Worm (Caenorhabditis elegans) whole organism, young adult: ENCODE results near the gene ZK856.6.

Experiments used
- B0336.3 ChIP-seq: fragments of 200-800 bp; sonication (Bioruptor generic); IDR thresholded peaks from 2 replicates; pipeline ENCODE4 v1.3.6; 2022; ENCODE audit warnings: missing genetic modification characterization, missing compliant biosample characterization
- C06A6.2 ChIP-seq: fragments of 200-800 bp; sonication (Bioruptor generic); conservative IDR thresholded peaks from 2 replicates; pipeline ENCODE4 v1.3.6; 2022; ENCODE audit warnings: missing genetic modification characterization, missing compliant biosample characterization
- D2030.7 ChIP-seq: fragments of 200-800 bp; sonication (Bioruptor generic); IDR thresholded peaks from 2 replicates; pipeline ENCODE4 v1.3.6; 2022; ENCODE audit warnings: missing genetic modification reagents, missing genetic modification characterization, missing compliant biosample characterization
- F57A8.1 ChIP-seq: fragments of 200-800 bp; sonication (Bioruptor generic); optimal IDR thresholded peaks from 2 replicates; lab custom pipeline; 2018; ENCODE audit warnings: mild to moderate bottlenecking, missing genetic modification characterization, moderate library complexity, missing compliant biosample characterization
- T07F8.4 ChIP-seq: sonication (generic microtip); optimal IDR thresholded peaks from 2 replicates; lab custom pipeline; 2016; ENCODE audit warnings: mild to moderate bottlenecking, missing genetic modification characterization, moderate library complexity, missing compliant biosample characterization
- cebp-2 ChIP-seq: fragments of 200-800 bp; sonication (Bioruptor generic); IDR thresholded peaks from 2 replicates; pipeline ENCODE4 v1.3.6; 2022; ENCODE audit warnings: missing genetic modification characterization, missing compliant biosample characterization
- dpff-1 ChIP-seq: sonication (generic microtip); optimal IDR thresholded peaks from 2 replicates; lab custom pipeline; 2017; ENCODE audit warnings: mild to moderate bottlenecking, missing genetic modification characterization, missing compliant biosample characterization
- efl-1 ChIP-seq: fragments of 150-350 bp; optimal IDR thresholded peaks from 2 replicates; lab custom pipeline; 2014; ENCODE audit warnings: missing biosample characterization, missing genetic modification reagents, missing genetic modification characterization
- him-1 ChIP-seq: sonication (generic microtip); optimal IDR thresholded peaks from 2 replicates; lab custom pipeline; 2016; ENCODE audit warnings: missing genotype, missing genetic modification reagents, missing genetic modification characterization, missing compliant biosample characterization
- hrde-1 ChIP-seq: sonication (generic microtip); optimal IDR thresholded peaks from 2 replicates; lab custom pipeline; 2016; ENCODE audit warnings: missing genetic modification characterization, mild to moderate bottlenecking, missing compliant biosample characterization, moderate library complexity, missing genotype, missing genetic modification reagents, borderline replicate concordance
- lin-35 ChIP-seq, 3 experiments: fragments of 150-350 bp in 2 of 3; sonication (generic microtip) in 1 of 3; optimal IDR thresholded peaks; 2 replicates each; lab custom pipeline; 2014 to 2018; ENCODE audit warnings: missing biosample characterization in 3 of 3, missing genetic modification characterization in 3 of 3, missing genetic modification reagents in 3 of 3
- mxl-1 ChIP-seq: sonication (generic microtip); optimal IDR thresholded peaks from 2 replicates; lab custom pipeline; 2016; ENCODE audit warnings: missing genetic modification characterization, missing compliant biosample characterization
- pha-4 ChIP-seq: fragments of 150-350 bp; sonication (generic microtip); optimal IDR thresholded peaks from 2 replicates; lab custom pipeline; 2014; ENCODE audit warnings: missing biosample characterization, missing genetic modification reagents, missing genetic modification characterization

ce11 chrV:10179235-10179634 is 19.3 kb upstream of the ZK856.6 start, which contains the start of gene cul-5:
- TF ChIP-seq F57A8.1 = no peak
- TF ChIP-seq C06A6.2 = no peak
- TF ChIP-seq lin-35 (GFP tag; optimal IDR thresholded peaks at IDR 0.05; lab: Kevin White, UChicago) = no peak
- no peak for TF ChIP-seq T07F8.4 (tag; lab: Kevin White, UChicago)
- no peak for TF ChIP-seq B0336.3 (GFP tag; lab: Robert Waterston, UW)
- TF ChIP-seq dpff-1 (tag; lab: Kevin White, UChicago) = no peak
- no peak for TF ChIP-seq him-1
- no peak for TF ChIP-seq hrde-1 (tag; lab: Kevin White, UChicago)
- no peak for TF ChIP-seq pha-4 (tag; lab: Kevin White, UChicago)
- TF ChIP-seq cebp-2 = no peak
- TF ChIP-seq D2030.7 (GFP tag; lab: Robert Waterston, UW) = no peak
- no peak for TF ChIP-seq efl-1
- TF ChIP-seq mxl-1 (tag; lab: Kevin White, UChicago) = no peak
